Worm (Caenorhabditis elegans): Measurements from ENCODE around the gene lron-1.

- TF ChIP-seq ceh-82 (tag; optimal IDR thresholded peaks at IDR 0.05), result no peak
- no peak for TF ChIP-seq F13H6.1 (tag; optimal IDR thresholded peaks at IDR 0.05)
- TF ChIP-seq lsy-2 (tag; optimal IDR thresholded peaks at IDR 0.05), result peak in 1 of 2 experiments; percentile 12
- no peak for TF ChIP-seq egl-27 (tag; optimal IDR thresholded peaks at IDR 0.05)
- TF ChIP-seq elt-3 (tag; optimal IDR thresholded peaks at IDR 0.05), result no peak
- no peak for TF ChIP-seq skn-1 (tag; optimal IDR thresholded peaks at IDR 0.05)
- TF ChIP-seq nhr-6 (tag; optimal IDR thresholded peaks at IDR 0.05), result no peak
These were observed 8.9 kb downstream of the lron-1 start, which contains the start of gene sym-1 for ce11 chrX:14581429-14581828.

Measured in whole organism, L2 larva.